Worm (Caenorhabditis elegans): ENCODE measurements around the gene lgx-1.

The lgx-1 gene

ce11 chrX:5479876-5480580 lies 58.3 kb downstream of the lgx-1 start (continued):
- peak; percentile 50 for TF ChIP-seq nhr-71 (tag; optimal IDR thresholded peaks at IDR 0.05)
- TF ChIP-seq nhr-47 (tag; optimal IDR thresholded peaks at IDR 0.05), result no peak
- peak; percentile 82 for TF ChIP-seq nhr-85 (tag)
- TF ChIP-seq skn-1 (tag; optimal IDR thresholded peaks at IDR 0.05), result peak; percentile 8
- TF ChIP-seq nhr-90 (tag; optimal IDR thresholded peaks at IDR 0.05; ENCODE audit: poor library complexity), result peak; percentile 11
- TF ChIP-seq lir-3 (tag; optimal IDR thresholded peaks at IDR 0.05; ENCODE audit: poor library complexity), result no peak
- no peak for TF ChIP-seq xbp-1 (tag; optimal IDR thresholded peaks at IDR 0.05)
- TF ChIP-seq unc-62 (GFP tag; optimal IDR thresholded peaks at IDR 0.05), result no peak
- TF ChIP-seq sptf-1 (tag; optimal IDR thresholded peaks at IDR 0.05), result no peak
- peak; percentile 34 for TF ChIP-seq lin-14 (GFP tag; optimal IDR thresholded peaks at IDR 0.05)
- peak; percentile 32 for TF ChIP-seq fos-1 (tag; optimal IDR thresholded peaks at IDR 0.05)

DNA sequence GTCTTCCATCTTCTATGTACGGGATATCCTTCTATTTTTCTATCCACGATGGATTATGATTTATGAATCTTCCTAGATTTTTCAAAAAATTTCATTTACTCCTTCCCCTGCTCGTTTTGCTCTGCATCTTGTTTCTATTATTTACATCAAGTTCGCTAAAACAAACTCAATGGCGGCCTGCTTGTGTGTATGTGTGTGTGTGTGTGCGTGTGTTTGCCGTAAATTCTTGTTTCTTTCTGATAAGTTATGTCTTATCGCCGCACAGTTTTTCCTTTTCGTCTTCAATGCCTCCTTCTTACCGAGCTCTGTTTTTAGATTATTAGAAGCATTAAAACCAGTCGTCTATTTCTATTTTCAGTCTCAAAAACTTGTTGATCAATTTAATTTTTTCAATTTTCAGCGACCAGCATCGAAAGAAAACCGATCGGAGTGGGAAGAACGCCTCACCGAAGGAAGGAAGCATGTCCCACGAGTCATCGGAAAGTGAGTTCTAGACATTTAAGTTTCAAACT lies 59.0 kb downstream of the lgx-1 start, which contains the start of gene dlg-1:
Gene dlg-1, plus strand, starts transcription at position 401 of the 512 bp plus-strand sequence.
- TF ChIP-seq mdl-1 (tag; optimal IDR thresholded peaks at IDR 0.05) (peak in 1 of 2 experiments; percentile 8), mep-1 (tag; optimal IDR thresholded peaks at IDR 0.05) (no peak), aly-2 (tag; optimal IDR thresholded peaks at IDR 0.05) (no peak), irx-1 (tag; optimal IDR thresholded peaks at IDR 0.05) (no peak), efl-1 (optimal IDR thresholded peaks at IDR 0.05) (no peak), efl-1 (GFP tag; optimal IDR thresholded peaks at IDR 0.05 in 1 of 2) (peak in 1 of 2 experiments; percentile 7), blmp-1 (tag; optimal IDR thresholded peaks at IDR 0.05) (no peak)

DNA sequence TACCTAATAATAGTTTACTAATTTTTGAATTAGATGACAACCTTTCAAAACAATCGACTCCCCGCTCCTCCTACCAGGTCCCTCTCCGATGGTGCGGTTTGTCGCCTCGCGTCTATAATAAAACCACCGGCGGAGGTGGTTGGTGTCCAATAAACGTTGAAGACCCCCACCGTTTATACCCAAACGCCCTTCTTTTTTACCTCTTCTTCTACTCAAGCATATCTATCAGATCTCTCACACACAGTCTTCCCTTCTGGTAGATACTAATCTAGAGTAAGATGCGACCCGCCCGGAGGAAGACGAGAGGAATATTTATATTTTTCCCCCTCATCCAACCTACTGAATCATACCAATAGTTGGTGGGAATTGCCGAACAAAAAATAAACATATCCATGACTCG lies 59.4 kb downstream of the lgx-1 start:
- no peak for TF ChIP-seq lin-13 (GFP tag; optimal IDR thresholded peaks at IDR 0.05)
- TF ChIP-seq lsy-2 (tag; optimal IDR thresholded peaks at IDR 0.05), result peak in 1 of 2 experiments; percentile 6
- no peak for TF ChIP-seq jun-1 (tag; optimal IDR thresholded peaks at IDR 0.05)
- no peak for TF ChIP-seq snpc-4 (tag; optimal IDR thresholded peaks at IDR 0.05)
- TF ChIP-seq nhr-84 (tag; optimal IDR thresholded peaks at IDR 0.05), result no peak
- TF ChIP-seq ceh-90 (tag; optimal IDR thresholded peaks at IDR 0.05), result no peak
- TF ChIP-seq lin-14 (GFP tag; optimal IDR thresholded peaks at IDR 0.05), result peak; percentile 6
- no peak for TF ChIP-seq nhr-12 (tag; optimal IDR thresholded peaks at IDR 0.05)
- TF ChIP-seq blmp-1 (tag; optimal IDR thresholded peaks at IDR 0.05), result peak; percentile 1
- TF ChIP-seq C16A3.4 (tag; optimal IDR thresholded peaks at IDR 0.05), result no peak
- no peak for TF ChIP-seq unc-130 (tag; optimal IDR thresholded peaks at IDR 0.05)
- TF ChIP-seq grh-1 (GFP tag; IDR thresholded peaks at IDR 0.05), result no peak
- TF ChIP-seq nhr-85 (tag), result peak; percentile 72
- peak; percentile 0 for TF ChIP-seq nhr-20 (tag; optimal IDR thresholded peaks at IDR 0.05)
- TF ChIP-seq unc-30 (tag; optimal IDR thresholded peaks at IDR 0.05), result no peak
- TF ChIP-seq ces-1 (GFP tag; optimal IDR thresholded peaks at IDR 0.05), result no peak
- TF ChIP-seq efl-1 (optimal IDR thresholded peaks at IDR 0.05), result no peak
- peak in 1 of 2 experiments; percentile 77 for TF ChIP-seq efl-1 (GFP tag; optimal IDR thresholded peaks at IDR 0.05 in 1 of 2)
- no peak for TF ChIP-seq xbp-1 (tag; optimal IDR thresholded peaks at IDR 0.05)
- no peak for TF ChIP-seq fkh-8 (tag; optimal IDR thresholded peaks at IDR 0.05)
- no peak for TF ChIP-seq mdl-1 (tag; optimal IDR thresholded peaks at IDR 0.05)

DNA sequence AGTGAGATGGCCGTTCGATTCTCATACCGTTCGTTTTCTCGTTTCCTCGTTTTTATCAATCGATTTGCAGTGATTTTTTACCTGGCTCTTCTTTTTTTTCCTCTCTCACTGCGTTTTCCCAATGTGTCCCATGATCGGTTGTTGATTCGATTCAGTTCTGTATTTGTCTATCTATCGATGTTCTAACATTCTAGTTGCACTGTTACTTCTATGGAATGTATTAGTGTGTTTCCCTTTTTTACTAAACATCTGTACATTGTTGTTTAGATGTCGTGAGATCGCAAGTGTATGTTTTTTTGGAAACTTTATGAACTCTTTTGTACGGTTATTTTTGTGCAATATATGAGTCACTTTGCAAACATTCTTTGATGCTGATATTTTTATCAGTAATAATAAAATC lies 60.7 kb downstream of the lgx-1 start:
- TF ChIP-seq egl-13 (tag; optimal IDR thresholded peaks at IDR 0.05), result no peak
- TF ChIP-seq lin-35 (GFP tag; optimal IDR thresholded peaks at IDR 0.05), result no peak
- TF ChIP-seq unc-30 (tag; optimal IDR thresholded peaks at IDR 0.05), result no peak
- TF ChIP-seq fkh-10 (GFP tag; optimal IDR thresholded peaks at IDR 0.05), result no peak
- no peak for TF ChIP-seq irx-1 (tag; optimal IDR thresholded peaks at IDR 0.05)
- TF ChIP-seq lsy-2 (tag; optimal IDR thresholded peaks at IDR 0.05), result no peak
- TF ChIP-seq C04F5.9 (tag; optimal IDR thresholded peaks at IDR 0.05), result no peak

Measured in whole organism, L1 larva.